Fruit fly (Drosophila melanogaster) whole organism, larva: ENCODE results near the gene CG14258.
A peak's percentile ranks its signal among the peaks of the same experiment; 100 is the strongest.

Experiments
- noc ChIP-seq: fragments of 200-800 bp; sonication (Bioruptor generic); optimal IDR thresholded peaks from 3 replicates; lab custom pipeline; 2019; ENCODE audit warnings: missing biosample characterization, mild to moderate bottlenecking, missing genetic modification characterization, moderate library complexity

CG14258 gene

DNA sequence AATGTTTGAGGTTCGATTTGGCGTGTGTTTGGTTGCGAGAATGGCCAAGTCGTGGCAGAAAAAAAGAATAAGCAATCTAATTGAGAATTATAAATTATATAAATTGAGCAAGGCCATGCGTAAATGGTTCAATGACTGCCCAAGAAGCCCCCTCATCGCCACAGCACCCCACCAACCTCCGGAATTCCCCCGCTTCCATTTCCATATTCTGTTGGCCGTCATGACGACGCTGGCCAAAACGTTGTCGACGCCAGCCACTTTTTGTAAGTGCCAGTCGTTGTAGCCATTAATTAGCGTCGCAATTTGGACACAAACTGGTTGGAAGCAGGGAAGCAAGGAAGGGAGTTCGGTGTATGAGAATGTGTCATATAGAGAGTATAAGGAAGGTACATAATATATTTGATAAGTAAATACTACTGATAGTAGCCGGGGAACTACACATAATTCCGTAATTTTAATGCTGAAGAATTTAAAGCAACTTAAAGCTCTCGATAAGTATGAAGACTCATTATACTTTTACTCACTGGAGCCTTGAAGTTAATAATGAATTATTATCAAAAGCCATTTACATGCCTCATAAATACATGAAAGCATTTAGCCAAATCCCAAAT lies 37.7 kb downstream of the CG14258 start:
- TF ChIP-seq noc (tag; lab: Kevin White, UChicago), result no peak

DNA sequence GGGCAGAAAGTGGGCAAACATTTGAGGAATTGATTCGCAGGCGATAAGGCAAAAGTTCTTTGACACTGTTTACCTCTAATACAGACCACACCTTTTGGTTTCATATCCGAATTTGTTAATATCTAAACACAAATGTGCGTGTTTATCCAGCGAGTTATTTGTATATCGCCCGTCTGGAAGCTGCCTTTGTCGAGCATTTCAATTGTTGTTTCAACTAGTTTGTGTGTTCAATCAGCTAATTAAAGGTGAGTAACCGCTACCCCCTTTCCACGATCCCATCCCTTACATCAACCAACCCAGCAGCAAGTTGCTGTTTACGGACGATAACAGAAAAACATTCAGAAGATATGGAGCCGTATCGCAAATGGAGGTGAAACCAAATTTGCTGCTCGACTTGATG lies 38.5 kb downstream of the CG14258 start:
- peak; percentile 62 for TF ChIP-seq noc (tag; lab: Kevin White, UChicago)

DNA sequence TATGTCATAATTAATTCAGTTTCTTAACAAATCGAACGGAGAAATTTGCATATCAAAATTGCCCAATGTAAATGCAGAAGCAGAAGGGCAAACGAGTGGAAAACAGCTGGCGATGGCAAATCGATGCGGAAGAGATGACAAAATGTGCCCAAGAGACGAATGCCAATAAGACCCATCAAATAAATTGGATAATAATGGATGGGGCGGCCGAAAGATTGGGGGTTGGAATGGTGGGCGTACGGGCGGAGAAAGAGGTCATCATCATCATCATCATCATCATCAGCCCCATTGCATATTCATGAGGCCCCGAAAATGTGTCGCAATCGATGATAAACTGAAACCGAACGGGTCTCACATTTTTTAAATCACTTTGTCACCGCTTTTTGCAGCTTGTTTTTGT lies 41.0 kb downstream of the CG14258 start:
- no peak for TF ChIP-seq noc (tag; lab: Kevin White, UChicago)

DNA sequence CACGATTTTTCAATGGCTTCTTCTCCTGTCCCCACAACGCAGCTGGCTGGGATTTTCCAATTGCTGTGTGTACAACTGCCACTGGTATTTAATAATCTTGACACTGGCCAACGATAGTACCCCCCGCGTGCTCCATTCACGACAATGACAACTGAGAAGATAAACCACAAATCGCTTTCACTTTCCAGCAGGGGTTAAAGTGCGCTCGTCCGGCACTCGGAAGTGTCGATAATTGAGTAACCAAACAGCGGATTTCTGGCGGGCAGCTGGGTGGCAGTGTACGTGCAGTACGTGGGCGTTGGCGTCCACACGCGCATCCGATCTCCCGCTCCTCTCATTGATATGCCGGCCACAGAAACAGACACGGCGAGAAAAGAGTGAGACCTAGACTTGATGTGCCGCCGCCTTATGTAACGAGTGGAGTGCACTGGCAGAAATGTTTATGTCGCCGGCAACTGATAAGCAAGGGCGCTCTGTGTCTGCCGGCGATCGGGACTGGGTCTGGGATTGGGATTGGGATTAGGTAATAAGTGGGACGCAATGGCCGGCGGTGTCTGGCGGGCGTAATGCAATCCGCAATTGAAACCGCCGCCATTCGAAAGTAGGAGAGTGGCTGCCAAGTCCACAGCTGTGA lies 41.9 kb downstream of the CG14258 start:
- TF ChIP-seq noc (tag; lab: Kevin White, UChicago), result no peak

- TF ChIP-seq noc (tag; lab: Kevin White, UChicago), result no peak
These were observed 43.0 kb downstream of the CG14258 start for dm6 chr3R:27135692-27136641.

dm6 chr3R:27137914-27138323 lies 45.0 kb downstream of the CG14258 start:
- no peak for TF ChIP-seq noc (tag; lab: Kevin White, UChicago)

dm6 chr3R:27138700-27139099 lies 45.8 kb downstream of the CG14258 start:
- no peak for TF ChIP-seq noc (tag; lab: Kevin White, UChicago)

- TF ChIP-seq noc (tag; lab: Kevin White, UChicago), result no peak
These were observed 47.0 kb downstream of the CG14258 start for dm6 chr3R:27139963-27140362.
